Fruit fly (Drosophila melanogaster) whole organism, embryonic: ENCODE results near the gene CG43798.

ENCODE experiments used
- Atf-2 ChIP-seq: fragments of 200-800 bp; sonication (Bioruptor generic); optimal IDR thresholded peaks from 2 replicates; lab custom pipeline; 2016; ENCODE audit warnings: missing biosample characterization, missing genetic modification characterization
- CG2116 ChIP-seq: fragments of 200-800 bp; sonication (Bioruptor generic); optimal IDR thresholded peaks from 3 replicates; lab custom pipeline; 2018; ENCODE audit warnings: missing biosample characterization, mild to moderate bottlenecking, missing genetic modification characterization
- CG3838 ChIP-seq: fragments of 200-800 bp; sonication (Bioruptor generic); optimal IDR thresholded peaks from 3 replicates; lab custom pipeline; 2016; ENCODE audit warnings: missing biosample characterization, missing genetic modification characterization
- CG7987 ChIP-seq: fragments of 200-800 bp; sonication (Bioruptor generic); optimal IDR thresholded peaks from 2 replicates; lab custom pipeline; 2018; ENCODE audit warnings: missing biosample characterization, mild to moderate bottlenecking, missing genetic modification characterization, moderate library complexity
- Sry-δ ChIP-seq: fragments of 200-800 bp; sonication (Bioruptor generic); optimal IDR thresholded peaks from 2 replicates; lab custom pipeline; 2016; ENCODE audit warnings: missing biosample characterization, missing genetic modification characterization
- dysf ChIP-seq: fragments of 200-800 bp; sonication (Bioruptor generic); IDR thresholded peaks from 3 replicates; pipeline ENCODE4 v1.3.6; 2022; ENCODE audit warnings: missing biosample characterization, missing genetic modification characterization
- ind ChIP-seq: fragments of 200-800 bp; sonication (Bioruptor generic); optimal IDR thresholded peaks from 3 replicates; lab custom pipeline; 2016; ENCODE audit warnings: missing biosample characterization, missing genetic modification characterization
- mam ChIP-seq: fragments of 200-800 bp; sonication (Bioruptor generic); optimal IDR thresholded peaks from 3 replicates; lab custom pipeline; 2016; ENCODE audit warnings: missing biosample characterization, missing genetic modification characterization
- odd ChIP-seq: fragments of 200-800 bp; sonication (Bioruptor generic); optimal IDR thresholded peaks from 2 replicates; lab custom pipeline; 2017; ENCODE audit warnings: missing biosample characterization, mild to moderate bottlenecking, missing genetic modification characterization
- yki ChIP-seq: fragments of >200 bp; optimal IDR thresholded peaks from 3 replicates; lab custom pipeline; 2018

- TF ChIP-seq CG7987 (GFP tag; lab: Kevin White, UChicago) (no peak), ind (GFP tag; lab: Kevin White, UChicago) (no peak), Atf-2 (GFP tag; lab: Kevin White, UChicago) (no peak), Sry-δ (GFP tag; lab: Kevin White, UChicago) (no peak), CG2116 (GFP tag; lab: Kevin White, UChicago) (no peak), odd (GFP tag; lab: Kevin White, UChicago) (no peak), mam (GFP tag; lab: Kevin White, UChicago) (no peak), CG3838 (GFP tag; lab: Kevin White, UChicago) (no peak), dysf (GFP tag; lab: Robert Waterston, UW) (no peak), yki (no peak)
Measured at dm6 chr2L:4626994-4627393, 19.9 kb upstream of the CG43798 start.
